Fruit fly (Drosophila melanogaster): ENCODE data around the gene Npl4.

Npl4 gene

dm6 chr3R:25646882-25647518 is 22.5 kb upstream of the Npl4 start (continued):
- TF ChIP-seq CG3407 (GFP tag; optimal IDR thresholded peaks at IDR 0.05) = peak; percentile 77
- peak; percentile 79; the same call in 1 of the 2 replicates for TF ChIP-seq bowl (GFP tag; IDR thresholded peaks at IDR 0.05)
- TF ChIP-seq Camta (GFP tag; optimal IDR thresholded peaks at IDR 0.05) = peak; percentile 91
- TF ChIP-seq CG11093 (GFP tag; IDR thresholded peaks at IDR 0.05) = peak; percentile 84
- peak; percentile 52 for TF ChIP-seq Ravus (GFP tag; IDR thresholded peaks at IDR 0.05)
- TF ChIP-seq Ets65A (GFP tag) = peak; percentile 100
- TF ChIP-seq nmo (GFP tag; optimal IDR thresholded peaks at IDR 0.05) = peak; percentile 96
- TF ChIP-seq ems (GFP tag; optimal IDR thresholded peaks at IDR 0.05) = peak; percentile 93
- TF ChIP-seq ranshi (GFP tag; IDR thresholded peaks at IDR 0.05) = peak; percentile 93
- TF ChIP-seq sc (optimal IDR thresholded peaks at IDR 0.05) = no peak
- TF ChIP-seq sc (GFP tag; optimal IDR thresholded peaks at IDR 0.05) = peak; percentile 57
- peak; percentile 65 for TF ChIP-seq CG7745 (tag; optimal IDR thresholded peaks at IDR 0.05)
- TF ChIP-seq Atf6 (GFP tag; IDR thresholded peaks at IDR 0.05) = peak; percentile 90
- peak; percentile 86 for TF ChIP-seq Sry-β (GFP tag; optimal IDR thresholded peaks at IDR 0.05)
- TF ChIP-seq odd (GFP tag; optimal IDR thresholded peaks at IDR 0.05) = peak; percentile 80
- TF ChIP-seq CG6254 (GFP tag; optimal IDR thresholded peaks at IDR 0.05) = peak; percentile 62
- TF ChIP-seq CG6272 (GFP tag; IDR thresholded peaks at IDR 0.05) = peak; percentile 93
- peak; percentile 92 for TF ChIP-seq CG6689 (GFP tag; IDR thresholded peaks at IDR 0.05)
- TF ChIP-seq Mes4 (GFP tag; optimal IDR thresholded peaks at IDR 0.05) = peak; percentile 93
- TF ChIP-seq CG1602 (GFP tag; optimal IDR thresholded peaks at IDR 0.05) = peak; percentile 92
- TF ChIP-seq mld (GFP tag; IDR thresholded peaks at IDR 0.05; ENCODE audit: partially characterized antibody) = peak; percentile 65; the same call in 1 of the 3 replicates
- peak; percentile 87 for TF ChIP-seq NC2α (GFP tag; optimal IDR thresholded peaks at IDR 0.05)
- peak; percentile 89 for TF ChIP-seq tgo (GFP tag; IDR thresholded peaks at IDR 0.05)
- TF ChIP-seq scrt (GFP tag; optimal IDR thresholded peaks at IDR 0.05) = peak; percentile 80
- peak; percentile 87 for TF ChIP-seq hbn (GFP tag; IDR thresholded peaks at IDR 0.05; ENCODE audit: partially characterized antibody)
- peak; percentile 90 for TF ChIP-seq CG10147 (GFP tag; optimal IDR thresholded peaks at IDR 0.05)
- no peak for TF ChIP-seq D (optimal IDR thresholded peaks at IDR 0.05)
- TF ChIP-seq D (GFP tag; optimal IDR thresholded peaks at IDR 0.05) = peak; percentile 86
- peak; percentile 89 for TF ChIP-seq PHDP (tag; optimal IDR thresholded peaks at IDR 0.05)
- peak; percentile 77; the same call in 2 of the 3 replicates for TF ChIP-seq C15 (GFP tag; IDR thresholded peaks at IDR 0.05)
- TF ChIP-seq CG6765 (GFP tag; optimal IDR thresholded peaks at IDR 0.05) = peak; percentile 81
- TF ChIP-seq dmrt11E (tag; optimal IDR thresholded peaks at IDR 0.05) = peak; percentile 89
- TF ChIP-seq cwo (GFP tag; optimal IDR thresholded peaks at IDR 0.05) = peak; percentile 78
- TF ChIP-seq zfh2 (GFP tag; optimal IDR thresholded peaks at IDR 0.05) = peak; percentile 98
- peak; percentile 98 for TF ChIP-seq HLH54F (GFP tag; optimal IDR thresholded peaks at IDR 0.05)
- TF ChIP-seq TFAM (GFP tag; optimal IDR thresholded peaks at IDR 0.05) = peak; percentile 74
- TF ChIP-seq Bteb2 (GFP tag; optimal IDR thresholded peaks at IDR 0.05) = peak; percentile 93
- peak; percentile 94 for TF ChIP-seq CG13775 (GFP tag; optimal IDR thresholded peaks at IDR 0.05)
- peak; percentile 86 for TF ChIP-seq CG12744 (GFP tag; optimal IDR thresholded peaks at IDR 0.05)
- peak; percentile 84 for TF ChIP-seq Opbp (GFP tag; IDR thresholded peaks at IDR 0.05; ENCODE audit: partially characterized antibody)
- TF ChIP-seq insv (GFP tag; optimal IDR thresholded peaks at IDR 0.05) = peak in 1 of 2 experiments; percentile 73
- peak; percentile 95 for TF ChIP-seq maf-S (GFP tag; optimal IDR thresholded peaks at IDR 0.05)
- 0 out of 2 replicates have a peak, but pooled peaks have one; percentile 40 for TF ChIP-seq dati (GFP tag; IDR thresholded peaks at IDR 0.05)
- TF ChIP-seq CG13287 (GFP tag; IDR thresholded peaks at IDR 0.05; ENCODE audit: partially characterized antibody) = peak; percentile 94
- TF ChIP-seq kay (GFP tag; optimal IDR thresholded peaks at IDR 0.05) = peak; percentile 91
- peak; percentile 81 for TF ChIP-seq CG14965 (GFP tag; optimal IDR thresholded peaks at IDR 0.05; ENCODE audit: borderline replicate concordance)
- TF ChIP-seq CG3847 (GFP tag; IDR thresholded peaks at IDR 0.05) = peak; percentile 96
- TF ChIP-seq CG1647 (GFP tag; optimal IDR thresholded peaks at IDR 0.05) = peak; percentile 91
- peak; percentile 82 for TF ChIP-seq fd3F (GFP tag; optimal IDR thresholded peaks at IDR 0.05)
- TF ChIP-seq vnd (GFP tag; IDR thresholded peaks at IDR 0.05; ENCODE audit: partially characterized antibody) = peak; percentile 86
